Fruit fly (Drosophila melanogaster) whole organism, embryonic: Measurements from ENCODE around the gene CG15262.

ENCODE experiments used
- Bdp1 ChIP-seq: fragments of 200-800 bp; sonication (Bioruptor generic); optimal IDR thresholded peaks from 3 replicates; lab custom pipeline; 2016; ENCODE audit warnings: missing biosample characterization, missing genetic modification characterization
- CG1233 ChIP-seq: fragments of 200-800 bp; sonication (Bioruptor generic); optimal IDR thresholded peaks from 4 replicates; lab custom pipeline; 2018; ENCODE audit warnings: missing biosample characterization, mild to moderate bottlenecking, missing genetic modification characterization
- CG15601 ChIP-seq: fragments of 200-800 bp; sonication (Bioruptor generic); optimal IDR thresholded peaks from 3 replicates; lab custom pipeline; 2019; ENCODE audit warnings: missing biosample characterization, mild to moderate bottlenecking, missing genetic modification characterization, moderate library complexity
- CG1603 ChIP-seq: fragments of 200-800 bp; sonication (Bioruptor generic); optimal IDR thresholded peaks from 2 replicates; lab custom pipeline; 2019; ENCODE audit warnings: missing biosample characterization, mild to moderate bottlenecking, missing genetic modification characterization, moderate library complexity
- CG17568 ChIP-seq: fragments of 200-800 bp; sonication (Bioruptor generic); optimal IDR thresholded peaks from 2 replicates; lab custom pipeline; 2018; ENCODE audit warnings: missing biosample characterization, mild to moderate bottlenecking, missing genetic modification characterization, moderate library complexity
- CG2202 ChIP-seq: fragments of 200-800 bp; sonication (Bioruptor generic); optimal IDR thresholded peaks from 2 replicates; lab custom pipeline; 2018; ENCODE audit warnings: missing biosample characterization, mild to moderate bottlenecking, missing genetic modification characterization
- CG2712 ChIP-seq: fragments of 200-800 bp; optimal IDR thresholded peaks from 3 replicates; lab custom pipeline; 2019; ENCODE audit warnings: missing biosample characterization, mild to moderate bottlenecking, missing genetic modification characterization, moderate library complexity
- CG33557 ChIP-seq: fragments of 200-800 bp; sonication (Bioruptor generic); optimal IDR thresholded peaks from 2 replicates; lab custom pipeline; 2019; ENCODE audit warnings: missing biosample characterization, mild to moderate bottlenecking, missing genetic modification characterization, moderate library complexity
- CG3407 ChIP-seq: fragments of 200-800 bp; sonication (Bioruptor generic); optimal IDR thresholded peaks from 2 replicates; lab custom pipeline; 2018; ENCODE audit warnings: missing biosample characterization, mild to moderate bottlenecking, missing genetic modification characterization
- CG4820 ChIP-seq: fragments of 200-800 bp; sonication (Bioruptor generic); optimal IDR thresholded peaks from 3 replicates; lab custom pipeline; 2016; ENCODE audit warnings: missing biosample characterization, missing genetic modification characterization
- CG6254 ChIP-seq: fragments of 200-800 bp; sonication (Bioruptor generic); optimal IDR thresholded peaks from 3 replicates; lab custom pipeline; 2017; ENCODE audit warnings: mild to moderate bottlenecking, missing biosample characterization, missing genetic modification reagents, missing genetic modification characterization
- CG6654 ChIP-seq: fragments of 200-800 bp; sonication (Bioruptor generic); optimal IDR thresholded peaks from 2 replicates; lab custom pipeline; 2017; ENCODE audit warnings: missing biosample characterization, mild to moderate bottlenecking, missing genetic modification characterization
- CG6813 ChIP-seq: fragments of 200-800 bp; sonication (Bioruptor generic); optimal IDR thresholded peaks from 2 replicates; lab custom pipeline; 2017; ENCODE audit warnings: missing biosample characterization, missing genetic modification characterization, mild to moderate bottlenecking, moderate library complexity, missing genetic modification reagents
- CG7271 ChIP-seq: fragments of 200-800 bp; sonication (Bioruptor generic); optimal IDR thresholded peaks from 2 replicates; lab custom pipeline; 2018; ENCODE audit warnings: missing biosample characterization, mild to moderate bottlenecking, missing genetic modification characterization, moderate library complexity
- CG7745 ChIP-seq: fragments of 200-800 bp; sonication (Bioruptor generic); optimal IDR thresholded peaks from 2 replicates; lab custom pipeline; 2018; ENCODE audit warnings: missing biosample characterization, mild to moderate bottlenecking, missing genetic modification characterization, moderate library complexity
- CG8924 ChIP-seq: fragments of 200-800 bp; optimal IDR thresholded peaks from 3 replicates; lab custom pipeline; 2019; ENCODE audit warnings: missing biosample characterization, mild to moderate bottlenecking, missing genetic modification characterization, moderate library complexity
- CG9727 ChIP-seq: fragments of 200-800 bp; sonication (Bioruptor generic); optimal IDR thresholded peaks from 3 replicates; lab custom pipeline; 2017; ENCODE audit warnings: missing biosample characterization, mild to moderate bottlenecking, missing genetic modification characterization
- D ChIP-seq, 2 experiments: fragments of 200-800 bp in 1 of 2; fragments of >200 bp in 1 of 2; sonication (Bioruptor generic) in 1 of 2; optimal IDR thresholded peaks; 2 replicates in 1 of 2; 3 replicates in 1 of 2; lab custom pipeline; 2017; ENCODE audit warnings: mild to moderate bottlenecking in 1 of 2, missing biosample characterization in 1 of 2, missing genetic modification characterization in 1 of 2, missing genetic modification reagents in 1 of 2
- Kr ChIP-seq: fragments of 200-800 bp; sonication (Bioruptor generic); optimal IDR thresholded peaks from 2 replicates; lab custom pipeline; 2017; ENCODE audit warnings: missing biosample characterization, mild to moderate bottlenecking, missing genetic modification characterization
- MBD-R2 ChIP-seq: fragments of 200-800 bp; sonication (Bioruptor generic); IDR thresholded peaks from 2 replicates; pipeline ENCODE4 v1.3.6; 2022; ENCODE audit warnings: missing biosample characterization, missing genetic modification characterization
- Oaz ChIP-seq: fragments of 200-800 bp; sonication (Bioruptor generic); IDR thresholded peaks from 2 replicates; pipeline ENCODE4 v1.3.6; 2022; ENCODE audit warnings: missing biosample characterization, missing genetic modification characterization
- Spps ChIP-seq: fragments of 200-800 bp; sonication (Bioruptor generic); optimal IDR thresholded peaks from 2 replicates; lab custom pipeline; 2018; ENCODE audit warnings: missing biosample characterization, mild to moderate bottlenecking, missing genetic modification characterization
- corto ChIP-seq: fragments of 200-800 bp; sonication (Bioruptor generic); optimal IDR thresholded peaks from 2 replicates; lab custom pipeline; 2016; ENCODE audit warnings: missing biosample characterization, mild to moderate bottlenecking, missing genetic modification characterization, moderate library complexity
- dmrt11E ChIP-seq: fragments of 200-800 bp; sonication (Bioruptor generic); optimal IDR thresholded peaks from 3 replicates; lab custom pipeline; 2018; ENCODE audit warnings: missing biosample characterization, mild to moderate bottlenecking, missing genetic modification characterization, moderate library complexity
- fd102C ChIP-seq: fragments of 200-800 bp; sonication (Bioruptor generic); optimal IDR thresholded peaks from 2 replicates; lab custom pipeline; 2018; ENCODE audit warnings: missing biosample characterization, mild to moderate bottlenecking, missing genetic modification characterization, moderate library complexity
- gce ChIP-seq: fragments of 200-800 bp; sonication (Bioruptor generic); IDR thresholded peaks from 3 replicates; pipeline ENCODE4 v1.3.6; 2022; ENCODE audit warnings: missing biosample characterization, missing genetic modification characterization
- gcm ChIP-seq: fragments of 200-800 bp; sonication (Bioruptor generic); optimal IDR thresholded peaks from 2 replicates; lab custom pipeline; 2019; ENCODE audit warnings: missing biosample characterization, mild to moderate bottlenecking, missing genetic modification characterization, moderate library complexity
- gem ChIP-seq: fragments of 200-800 bp; sonication (Bioruptor generic); optimal IDR thresholded peaks from 2 replicates; lab custom pipeline; 2019; ENCODE audit warnings: missing biosample characterization, mild to moderate bottlenecking, missing genetic modification characterization, moderate library complexity
- hb ChIP-seq: fragments of 200-800 bp; sonication (Bioruptor generic); IDR thresholded peaks from 3 replicates; pipeline ENCODE4 v1.3.6; 2022; ENCODE audit warnings: missing biosample characterization, missing genetic modification characterization; ENCODE audit not compliant: partially characterized antibody
- kni ChIP-seq: fragments of 200-800 bp; sonication (Bioruptor generic); optimal IDR thresholded peaks from 3 replicates; lab custom pipeline; 2017; ENCODE audit warnings: mild to moderate bottlenecking, missing biosample characterization, missing genetic modification reagents, missing genetic modification characterization
- knrl ChIP-seq: fragments of 200-800 bp; sonication (Bioruptor generic); IDR thresholded peaks from 3 replicates; pipeline ENCODE4 v1.3.6; 2022; ENCODE audit warnings: missing biosample characterization, missing genetic modification characterization; ENCODE audit not compliant: partially characterized antibody
- lola ChIP-seq, 3 experiments: fragments of >200 bp in 2 of 3; fragments of 200-800 bp in 1 of 3; sonication (Bioruptor generic) in 1 of 3; optimal IDR thresholded peaks; 2 replicates each; lab custom pipeline; 2017 to 2019; ENCODE audit warnings: missing biosample characterization in 3 of 3, missing genetic modification characterization in 3 of 3, mild to moderate bottlenecking in 1 of 3, moderate library complexity in 1 of 3
- p53 ChIP-seq: fragments of 200-800 bp; sonication (Bioruptor generic); optimal IDR thresholded peaks from 2 replicates; lab custom pipeline; 2016; ENCODE audit warnings: missing biosample characterization, missing genetic modification characterization
- prd ChIP-seq, 3 experiments: fragments of >200 bp in 2 of 3; fragments of 200-800 bp in 1 of 3; sonication (Bioruptor generic) in 1 of 3; optimal IDR thresholded peaks in 2 of 3; IDR thresholded peaks in 1 of 3; 2 replicates in 2 of 3; 3 replicates in 1 of 3; pipeline versions ENCODE4 v1.3.6 to Lab custom; 2017 to 2022; ENCODE audit warnings: missing biosample characterization in 1 of 3, missing genetic modification characterization in 1 of 3
- sens ChIP-seq: fragments of 200-800 bp; sonication (Bioruptor generic); peaks from one replicate; lab custom pipeline; 2016; ENCODE audit warnings: missing biosample characterization, missing genetic modification characterization
- sqz ChIP-seq: fragments of 200-800 bp; sonication (Bioruptor generic); optimal IDR thresholded peaks from 3 replicates; lab custom pipeline; 2018; ENCODE audit warnings: missing biosample characterization, mild to moderate bottlenecking, missing genetic modification characterization
- sug ChIP-seq: fragments of 200-800 bp; optimal IDR thresholded peaks from 2 replicates; lab custom pipeline; 2019; ENCODE audit warnings: missing biosample characterization, mild to moderate bottlenecking, missing genetic modification characterization, moderate library complexity
- tll ChIP-seq, 2 experiments: fragments of 200-800 bp in 1 of 2; fragments of >200 bp in 1 of 2; sonication (Bioruptor generic) in 1 of 2; optimal IDR thresholded peaks; 2 replicates each; lab custom pipeline; 2017 to 2019; ENCODE audit warnings: missing biosample characterization in 2 of 2, missing genetic modification characterization in 2 of 2, mild to moderate bottlenecking in 1 of 2, moderate library complexity in 1 of 2
- zen ChIP-seq: fragments of 200-800 bp; sonication (Bioruptor generic); optimal IDR thresholded peaks from 3 replicates; lab custom pipeline; 2018; ENCODE audit warnings: missing biosample characterization, mild to moderate bottlenecking, missing genetic modification characterization, moderate library complexity

CG15262 gene

DNA sequence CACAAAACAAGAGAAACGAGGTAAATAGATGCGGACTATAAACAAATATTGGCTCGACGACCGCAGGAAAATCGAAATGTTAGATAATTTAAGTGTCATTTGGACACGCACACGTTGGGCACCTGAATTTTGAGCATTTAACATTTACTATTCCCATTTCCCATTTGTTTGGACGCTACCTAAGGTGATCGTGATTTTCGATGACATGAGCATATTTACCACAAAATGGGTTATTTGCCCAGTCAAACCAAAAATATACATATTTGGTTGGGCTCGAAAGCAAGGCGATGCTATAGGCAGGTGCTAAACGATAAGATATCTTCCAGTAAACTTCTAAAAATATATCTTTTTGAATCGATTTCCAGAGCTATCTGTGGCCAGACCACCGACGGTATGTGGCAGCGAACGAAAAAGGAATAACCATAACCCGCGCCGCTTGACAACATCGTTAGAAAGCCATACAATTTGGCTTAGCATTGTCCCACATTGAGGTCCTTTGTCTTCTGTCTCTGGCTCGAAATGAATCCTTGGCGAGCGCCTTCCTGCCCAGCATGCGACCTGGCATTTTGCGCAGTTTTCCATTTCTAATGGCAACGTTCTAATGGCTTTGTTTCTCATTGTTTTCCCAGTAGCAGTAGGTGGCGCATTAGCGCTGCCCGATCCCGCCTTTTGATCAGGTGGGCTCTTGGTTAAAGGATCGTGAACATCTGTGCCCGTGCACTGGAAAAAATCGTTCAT lies 26.7 kb downstream of the CG15262 start (continued):
- TF ChIP-seq Kr (peak; percentile 85), CG17568 (GFP tag; lab: Kevin White, UChicago) (peak; percentile 30), CG7745 (peak; percentile 32), CG9727 (GFP tag; lab: Kevin White, UChicago) (peak; percentile 51), CG33557 (GFP tag; lab: Kevin White, UChicago) (peak; percentile 72), dmrt11E (tag; lab: Kevin White, UChicago) (peak; percentile 52), CG2712 (tag; lab: Kevin White, UChicago) (peak; percentile 6), gcm (GFP tag; lab: Kevin White, UChicago) (peak; percentile 2), CG6813 (GFP tag; lab: Kevin White, UChicago) (peak; percentile 53), CG6654 (no peak), tll (GFP tag; optimal IDR thresholded peaks at IDR 0.05; lab: Kevin White, UChicago) (peak in 1 of 2 experiments; percentile 93), CG4820 (GFP tag; lab: Kevin White, UChicago) (no peak), CG6254 (GFP tag; lab: Kevin White, UChicago) (no peak), prd (optimal IDR thresholded peaks at IDR 0.05; lab: Kevin White, UChicago) (no peak), prd (GFP tag; IDR thresholded peaks at IDR 0.05; lab: Robert Waterston, UW) (peak; percentile 23; the same call in 1 of the 3 replicates), sug (tag; lab: Kevin White, UChicago) (no peak), CG7271 (tag; lab: Kevin White, UChicago) (peak; percentile 4), CG1603 (tag; lab: Kevin White, UChicago) (peak; percentile 46), D (optimal IDR thresholded peaks at IDR 0.05; lab: Kevin White, UChicago) (peak; percentile 99), D (GFP tag; optimal IDR thresholded peaks at IDR 0.05; lab: Kevin White, UChicago) (no peak), lola (GFP tag; optimal IDR thresholded peaks at IDR 0.05; lab: Kevin White, UChicago) (peak in 1 of 3 experiments; percentile 44), gem (peak; percentile 36), CG1233 (GFP tag; lab: Kevin White, UChicago) (peak; percentile 9), corto (GFP tag; lab: Kevin White, UChicago) (no peak), fd102C (peak; percentile 77), CG15601 (tag; lab: Kevin White, UChicago) (no peak), MBD-R2 (no peak), gce (GFP tag; lab: Robert Waterston, UW) (no peak), Oaz (GFP tag; lab: Robert Waterston, UW) (no peak), sqz (GFP tag; lab: Kevin White, UChicago) (peak; percentile 5), knrl (GFP tag; lab: Robert Waterston, UW) (no peak), Bdp1 (GFP tag; lab: Kevin White, UChicago) (no peak), CG2202 (tag; lab: Kevin White, UChicago) (peak; percentile 57), hb (no peak), zen (peak; percentile 100), p53 (GFP tag; lab: Kevin White, UChicago) (no peak), CG8924 (tag; lab: Kevin White, UChicago) (peak; percentile 46), sens (GFP tag; lab: Kevin White, UChicago) (peak; percentile 33), CG3407 (GFP tag; lab: Kevin White, UChicago) (no peak), kni (GFP tag; lab: Kevin White, UChicago) (peak; percentile 42), Spps (peak; percentile 18)
